Fruit fly (Drosophila melanogaster) whole organism, prepupa: ENCODE data around the gene CG7059.
A peak's percentile ranks its signal among the peaks of the same experiment; 100 is the strongest.

ENCODE experiments used
- CG11902 ChIP-seq: fragments of 200-800 bp; sonication (Bioruptor generic); optimal IDR thresholded peaks from 3 replicates; lab custom pipeline; 2016; ENCODE audit warnings: missing biosample characterization, missing genetic modification characterization
- CG15336 ChIP-seq: fragments of 200-800 bp; sonication (Bioruptor generic); IDR thresholded peaks from 2 replicates; pipeline ENCODE4 v1.3.6; 2022; ENCODE audit warnings: missing biosample characterization, missing genetic modification characterization
- CG16779 ChIP-seq: fragments of 200-800 bp; sonication (Bioruptor generic); optimal IDR thresholded peaks from 3 replicates; lab custom pipeline; 2017; ENCODE audit warnings: missing biosample characterization, mild to moderate bottlenecking, missing genetic modification characterization
- CG3032 ChIP-seq: fragments of 200-800 bp; optimal IDR thresholded peaks from 2 replicates; lab custom pipeline; 2019; ENCODE audit warnings: missing biosample characterization, mild to moderate bottlenecking, missing genetic modification characterization, moderate library complexity
- CG31627 ChIP-seq: fragments of 200-800 bp; sonication (Bioruptor generic); optimal IDR thresholded peaks from 3 replicates; lab custom pipeline; 2016; ENCODE audit warnings: missing biosample characterization, missing genetic modification characterization
- CG32006 ChIP-seq: fragments of 200-800 bp; sonication (Bioruptor generic); optimal IDR thresholded peaks from 3 replicates; lab custom pipeline; 2017; ENCODE audit warnings: missing biosample characterization, mild to moderate bottlenecking, missing genetic modification characterization
- CG3919 ChIP-seq: fragments of 200-800 bp; sonication (Bioruptor generic); optimal IDR thresholded peaks from 3 replicates; lab custom pipeline; 2016; ENCODE audit warnings: missing biosample characterization, missing genetic modification characterization
- CG4318 ChIP-seq: fragments of 200-800 bp; sonication (Bioruptor generic); optimal IDR thresholded peaks from 3 replicates; lab custom pipeline; 2017; ENCODE audit warnings: missing biosample characterization, mild to moderate bottlenecking, missing genetic modification characterization
- CG6163 ChIP-seq: fragments of 200-800 bp; sonication (Bioruptor generic); IDR thresholded peaks from 3 replicates; pipeline ENCODE4 v1.3.6; 2022; ENCODE audit warnings: missing biosample characterization, missing genetic modification characterization
- CG6276 ChIP-seq: fragments of 200-800 bp; sonication (Bioruptor generic); optimal IDR thresholded peaks from 2 replicates; lab custom pipeline; 2017; ENCODE audit warnings: missing biosample characterization, mild to moderate bottlenecking, missing genetic modification characterization
- CG6792 ChIP-seq: fragments of 200-800 bp; sonication (Bioruptor generic); optimal IDR thresholded peaks from 3 replicates; lab custom pipeline; 2016; ENCODE audit warnings: missing biosample characterization, missing genetic modification characterization
- CG6808 ChIP-seq: fragments of 200-800 bp; sonication (Bioruptor generic); optimal IDR thresholded peaks from 3 replicates; lab custom pipeline; 2017; ENCODE audit warnings: missing biosample characterization, missing genetic modification characterization, mild to moderate bottlenecking, moderate library complexity, missing genetic modification reagents
- CG7368 ChIP-seq: fragments of 200-800 bp; sonication (Bioruptor generic); optimal IDR thresholded peaks from 3 replicates; lab custom pipeline; 2016; ENCODE audit warnings: missing biosample characterization, missing genetic modification characterization
- CG8319 ChIP-seq: fragments of 200-800 bp; sonication (Bioruptor generic); optimal IDR thresholded peaks from 3 replicates; lab custom pipeline; 2016; ENCODE audit warnings: missing biosample characterization, missing genetic modification characterization
- CG8632 ChIP-seq: fragments of 200-800 bp; sonication (Bioruptor generic); optimal IDR thresholded peaks from 3 replicates; lab custom pipeline; 2016; ENCODE audit warnings: missing biosample characterization, missing genetic modification characterization
- CG9139 ChIP-seq: fragments of 200-800 bp; sonication (Bioruptor generic); optimal IDR thresholded peaks from 3 replicates; lab custom pipeline; 2017; ENCODE audit warnings: missing biosample characterization, mild to moderate bottlenecking, missing genetic modification characterization
- Eip75B ChIP-seq: fragments of 200-800 bp; sonication (Bioruptor generic); optimal IDR thresholded peaks from 3 replicates; lab custom pipeline; 2016; ENCODE audit warnings: missing biosample characterization, missing genetic modification characterization
- Eip78C ChIP-seq: fragments of 200-800 bp; sonication (Bioruptor generic); peaks from one replicate; lab custom pipeline; 2016; ENCODE audit warnings: missing biosample characterization, missing genetic modification characterization
- Ets96B ChIP-seq: fragments of 200-800 bp; optimal IDR thresholded peaks from 2 replicates; lab custom pipeline; 2019; ENCODE audit warnings: missing biosample characterization, mild to moderate bottlenecking, missing genetic modification characterization, moderate library complexity
- Gug ChIP-seq: fragments of 200-800 bp; sonication (Bioruptor generic); IDR thresholded peaks from 2 replicates; pipeline ENCODE4 v1.3.6; 2022; ENCODE audit warnings: missing biosample characterization, missing genetic modification characterization
- Hr39 ChIP-seq: fragments of 200-800 bp; sonication (Bioruptor generic); optimal IDR thresholded peaks from 2 replicates; lab custom pipeline; 2016; ENCODE audit warnings: missing biosample characterization, missing genetic modification characterization
- Lpt ChIP-seq: fragments of 200-800 bp; sonication (Bioruptor generic); optimal IDR thresholded peaks from 3 replicates; lab custom pipeline; 2016; ENCODE audit warnings: missing biosample characterization, missing genetic modification characterization
- Met ChIP-seq: fragments of 200-800 bp; sonication (Bioruptor generic); optimal IDR thresholded peaks from 3 replicates; lab custom pipeline; 2016; ENCODE audit warnings: missing biosample characterization, missing genetic modification characterization
- OdsH ChIP-seq: fragments of 200-800 bp; sonication (Bioruptor generic); optimal IDR thresholded peaks from 3 replicates; lab custom pipeline; 2016; ENCODE audit warnings: missing biosample characterization, missing genetic modification characterization
- Smox ChIP-seq: fragments of 200-800 bp; sonication (Bioruptor generic); optimal IDR thresholded peaks from 3 replicates; lab custom pipeline; 2016; ENCODE audit warnings: missing biosample characterization, missing genetic modification characterization
- Sox102F ChIP-seq: fragments of 200-800 bp; sonication (Bioruptor generic); optimal IDR thresholded peaks from 2 replicates; lab custom pipeline; 2016; ENCODE audit warnings: missing biosample characterization, mild to moderate bottlenecking, missing genetic modification characterization
- Sox14 ChIP-seq: fragments of 200-800 bp; sonication (Bioruptor generic); optimal IDR thresholded peaks from 3 replicates; lab custom pipeline; 2016; ENCODE audit warnings: missing biosample characterization, missing genetic modification characterization
- acj6 ChIP-seq: fragments of 200-800 bp; sonication (Bioruptor generic); optimal IDR thresholded peaks from 3 replicates; lab custom pipeline; 2016; ENCODE audit warnings: missing biosample characterization, missing genetic modification characterization
- cyc ChIP-seq: fragments of 200-800 bp; sonication (Bioruptor generic); optimal IDR thresholded peaks from 3 replicates; lab custom pipeline; 2016; ENCODE audit warnings: missing biosample characterization, missing genetic modification characterization
- dac ChIP-seq: fragments of 200-800 bp; sonication (Bioruptor generic); optimal IDR thresholded peaks from 2 replicates; lab custom pipeline; 2017; ENCODE audit warnings: missing biosample characterization, mild to moderate bottlenecking, missing genetic modification characterization
- dsx ChIP-seq: fragments of 200-800 bp; optimal IDR thresholded peaks from 3 replicates; lab custom pipeline; 2019; ENCODE audit warnings: missing biosample characterization, mild to moderate bottlenecking, missing genetic modification characterization, moderate library complexity; ENCODE audit not compliant: poor library complexity, severe bottlenecking
- eg ChIP-seq: fragments of 200-800 bp; sonication (Bioruptor generic); IDR thresholded peaks from 3 replicates; pipeline ENCODE4 v1.3.6; 2022; ENCODE audit warnings: missing biosample characterization, missing genetic modification characterization
- esn ChIP-seq: fragments of 200-800 bp; sonication (Bioruptor generic); optimal IDR thresholded peaks from 2 replicates; lab custom pipeline; 2016; ENCODE audit warnings: missing biosample characterization, mild to moderate bottlenecking, missing genetic modification characterization, moderate library complexity
- fd59A ChIP-seq: fragments of 200-800 bp; sonication (Bioruptor generic); optimal IDR thresholded peaks from 2 replicates; lab custom pipeline; 2017; ENCODE audit warnings: missing biosample characterization, mild to moderate bottlenecking, missing genetic modification characterization, missing genetic modification reagents
- fkh ChIP-seq: fragments of 200-800 bp; sonication (Bioruptor generic); optimal IDR thresholded peaks from 3 replicates; lab custom pipeline; 2017; ENCODE audit warnings: missing biosample characterization, mild to moderate bottlenecking, missing genetic modification characterization, moderate library complexity
- pdm3 ChIP-seq: fragments of 200-800 bp; sonication (Bioruptor generic); optimal IDR thresholded peaks from 3 replicates; lab custom pipeline; 2016; ENCODE audit warnings: missing biosample characterization, missing genetic modification characterization
- spab ChIP-seq: fragments of 200-800 bp; sonication (Bioruptor generic); optimal IDR thresholded peaks from 2 replicates; lab custom pipeline; 2017; ENCODE audit warnings: missing biosample characterization, mild to moderate bottlenecking, missing genetic modification characterization, missing genetic modification reagents
- ss ChIP-seq, 2 experiments: fragments of 200-800 bp; sonication (Bioruptor generic); optimal IDR thresholded peaks; 2 replicates in 1 of 2; 3 replicates in 1 of 2; lab custom pipeline; 2017 to 2018; ENCODE audit warnings: mild to moderate bottlenecking in 2 of 2, missing biosample characterization in 2 of 2, missing genetic modification characterization in 2 of 2, moderate library complexity in 1 of 2
- svp ChIP-seq: fragments of 200-800 bp; sonication (Bioruptor generic); peaks from one replicate; lab custom pipeline; 2016; ENCODE audit warnings: missing biosample characterization, missing genetic modification characterization
- topi ChIP-seq: fragments of 200-800 bp; sonication (Bioruptor generic); optimal IDR thresholded peaks from 3 replicates; lab custom pipeline; 2016; ENCODE audit warnings: missing biosample characterization, missing genetic modification characterization

Gene CG7059

DNA sequence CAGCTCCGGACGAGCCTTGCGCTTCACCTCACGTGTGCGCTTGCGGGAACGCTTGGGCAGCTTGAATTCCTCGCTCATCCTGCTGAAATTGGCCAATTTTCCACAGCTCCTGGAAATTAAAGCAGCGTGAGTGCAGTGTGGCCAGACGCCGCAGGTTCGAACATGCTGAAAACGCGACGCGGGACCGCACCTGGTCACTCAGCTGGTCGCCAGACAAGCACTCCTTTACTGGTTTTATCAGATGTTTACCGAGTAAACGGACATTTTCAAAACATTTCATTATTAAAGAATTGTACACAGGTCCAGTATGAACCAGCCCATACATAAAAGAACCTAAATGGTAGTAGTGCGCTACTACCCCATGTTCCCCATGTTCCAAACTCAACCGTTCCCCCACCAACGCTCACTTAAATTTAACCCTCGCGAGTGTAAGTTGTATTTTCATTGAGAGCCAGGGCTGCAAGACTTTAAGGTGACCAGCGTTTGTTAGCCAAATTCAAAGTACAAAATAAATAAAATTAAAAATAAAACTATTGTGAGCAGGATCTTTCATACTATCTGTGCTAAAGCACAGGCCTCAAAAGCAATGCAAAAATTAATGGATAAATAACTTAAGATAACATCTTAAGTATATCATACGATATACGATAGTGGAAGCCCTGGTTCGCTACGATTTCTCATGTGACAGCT lies 27.2 kb upstream of the CG7059 start, which contains the start of the genes JMJD6, CG7071 and Muted (continued):
- TF ChIP-seq fkh (GFP tag; lab: Kevin White, UChicago), result peak; percentile 84
- peak; percentile 90 for TF ChIP-seq eg
- peak; percentile 78 for TF ChIP-seq CG11902 (GFP tag; lab: Kevin White, UChicago)
- peak; percentile 84 for TF ChIP-seq CG15336 (GFP tag; lab: Robert Waterston, UW)
- peak; percentile 87 for TF ChIP-seq acj6 (GFP tag; lab: Kevin White, UChicago)
- peak; percentile 78 for TF ChIP-seq CG4318 (GFP tag; lab: Kevin White, UChicago)
- peak; percentile 74 for TF ChIP-seq CG6808 (GFP tag; lab: Kevin White, UChicago)
- TF ChIP-seq esn (GFP tag; lab: Kevin White, UChicago), result peak; percentile 92
- TF ChIP-seq Ets96B (tag; lab: Kevin White, UChicago), result peak; percentile 66
- peak; percentile 92 for TF ChIP-seq svp (GFP tag; lab: Kevin White, UChicago)
- TF ChIP-seq OdsH (GFP tag; lab: Kevin White, UChicago), result peak; percentile 90
- peak; percentile 80 for TF ChIP-seq CG7368 (GFP tag; lab: Kevin White, UChicago)
- peak; percentile 63 for TF ChIP-seq fd59A (GFP tag; lab: Kevin White, UChicago)
- TF ChIP-seq pdm3 (GFP tag; lab: Kevin White, UChicago), result peak; percentile 90
- TF ChIP-seq CG6792 (GFP tag; lab: Kevin White, UChicago), result peak; percentile 86
- peak; percentile 91 for TF ChIP-seq Met (GFP tag; lab: Kevin White, UChicago)
- TF ChIP-seq Eip78C (GFP tag; lab: Kevin White, UChicago), result peak; percentile 95
- TF ChIP-seq Smox (GFP tag; lab: Kevin White, UChicago), result peak; percentile 89
- TF ChIP-seq CG9139 (GFP tag; lab: Kevin White, UChicago), result no peak
- TF ChIP-seq CG3919 (GFP tag; lab: Kevin White, UChicago), result peak; percentile 88
- peak; percentile 79 for TF ChIP-seq Sox102F (GFP tag; lab: Kevin White, UChicago)
- TF ChIP-seq, all 60 proteins: peak for 58

DNA sequence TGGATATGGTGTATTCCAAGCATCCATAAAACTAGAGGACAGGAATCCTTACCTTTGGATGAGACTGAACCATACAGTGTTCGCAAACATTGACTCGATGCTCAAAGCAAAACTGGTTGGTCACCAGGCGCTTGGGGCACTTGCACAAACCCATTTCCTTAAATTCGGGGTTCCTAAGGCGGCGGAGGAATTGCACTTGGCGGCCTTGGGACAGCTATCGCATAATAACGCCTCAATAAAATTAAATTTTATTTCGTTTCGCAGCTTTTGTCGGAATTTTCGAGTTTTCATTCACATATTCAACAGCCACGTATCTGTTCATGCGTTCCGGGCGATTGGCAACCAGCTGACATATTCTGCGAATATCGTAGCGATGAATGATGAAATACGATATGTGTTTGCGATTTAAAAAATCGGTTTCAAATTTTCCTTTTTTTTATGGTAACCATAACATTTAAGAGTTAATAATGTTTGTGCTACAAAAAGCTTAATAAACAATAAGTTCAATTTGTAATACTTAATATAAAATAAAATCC lies 23.9 kb upstream of the CG7059 start, which contains the start of gene CG5382:
TSS of gene CG5382 (minus strand) at position 324 of the 536 bp plus-strand sequence.
- no peak for TF ChIP-seq CG8319 (GFP tag; lab: Kevin White, UChicago)
- TF ChIP-seq CG6808 (GFP tag; lab: Kevin White, UChicago), result no peak
- TF ChIP-seq Gug (GFP tag; lab: Robert Waterston, UW), result no peak
- TF ChIP-seq eg, result no peak
- TF ChIP-seq topi (GFP tag; lab: Kevin White, UChicago), result no peak
- TF ChIP-seq CG4318 (GFP tag; lab: Kevin White, UChicago), result no peak
- TF ChIP-seq OdsH (GFP tag; lab: Kevin White, UChicago), result no peak
- no peak for TF ChIP-seq spab

DNA sequence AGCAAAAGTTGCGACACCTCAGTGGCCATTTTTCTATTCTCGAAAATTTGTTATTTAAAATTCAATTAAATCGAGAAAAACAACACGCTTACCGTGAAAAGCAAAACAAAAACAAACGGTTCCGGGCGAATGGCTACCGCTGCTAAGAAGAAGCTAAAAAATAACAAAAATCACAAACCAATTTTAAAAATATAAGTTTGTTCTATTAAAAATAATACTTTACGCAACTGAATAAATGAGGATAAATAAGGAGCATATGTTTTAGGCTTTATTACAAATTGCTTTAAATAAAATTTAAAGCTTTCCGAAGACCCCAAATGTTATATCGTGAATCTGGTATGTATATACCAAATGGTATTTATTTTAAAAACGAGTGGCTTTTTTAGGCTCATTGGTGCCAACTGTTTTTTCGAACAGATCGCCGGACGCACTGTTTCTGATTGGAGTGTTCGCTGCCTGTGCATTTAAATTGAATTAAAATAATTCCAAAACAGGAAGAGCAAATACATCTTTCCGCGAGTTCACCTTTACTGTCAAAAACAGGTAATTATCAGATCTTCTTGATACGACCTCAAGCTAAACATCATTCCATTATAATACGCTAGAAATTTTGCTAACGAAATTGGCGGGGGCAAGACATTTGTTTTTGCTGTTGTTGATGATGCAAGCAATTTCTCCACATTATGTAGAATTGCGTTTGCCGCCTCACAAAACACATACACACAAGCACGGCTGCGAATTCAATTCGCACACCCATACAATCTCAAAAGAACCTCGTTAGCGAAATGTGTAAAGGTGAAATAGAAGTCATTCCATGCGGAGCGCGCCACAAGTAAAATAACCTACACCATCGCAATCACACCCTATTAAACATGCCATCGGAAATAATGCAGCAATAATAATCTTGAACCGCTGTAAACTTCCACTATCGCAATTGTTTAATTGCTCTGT lies 22.2 kb upstream of the CG7059 start, which contains the start of the genes Polr3F and PyK:
TSS of gene Polr3F (minus strand) at position 248 of the 951 bp plus-strand sequence.
TSS of gene PyK (plus strand) at position 411 of the 951 bp plus-strand sequence.
- peak; percentile 41 for TF ChIP-seq CG6276 (GFP tag; lab: Kevin White, UChicago)
- peak; percentile 45 for TF ChIP-seq Smox (GFP tag; lab: Kevin White, UChicago)
- TF ChIP-seq CG6163 (GFP tag; lab: Robert Waterston, UW), result peak; percentile 67; the same call in 2 of the 3 replicates
- peak; percentile 16 for TF ChIP-seq Eip75B (GFP tag; lab: Kevin White, UChicago)
- TF ChIP-seq Met (GFP tag; lab: Kevin White, UChicago), result peak; percentile 26
- TF ChIP-seq CG31627 (GFP tag; lab: Kevin White, UChicago), result peak; percentile 1
- peak; percentile 45 for TF ChIP-seq OdsH (GFP tag; lab: Kevin White, UChicago)
- TF ChIP-seq CG15336 (GFP tag; lab: Robert Waterston, UW), result peak; percentile 58
- TF ChIP-seq acj6 (GFP tag; lab: Kevin White, UChicago), result peak; percentile 1
- peak; percentile 30 for TF ChIP-seq dac (GFP tag; lab: Kevin White, UChicago)
- TF ChIP-seq CG7368 (GFP tag; lab: Kevin White, UChicago), result no peak
- peak; percentile 41 for TF ChIP-seq CG3032
- peak; percentile 57 for TF ChIP-seq svp (GFP tag; lab: Kevin White, UChicago)
- peak; percentile 39 for TF ChIP-seq topi (GFP tag; lab: Kevin White, UChicago)
- peak in 1 of 2 experiments; percentile 32 for TF ChIP-seq ss (GFP tag; optimal IDR thresholded peaks at IDR 0.05; lab: Kevin White, UChicago)
- peak; percentile 16 for TF ChIP-seq dsx (GFP tag; lab: Kevin White, UChicago)
- peak; percentile 20 for TF ChIP-seq Hr39 (GFP tag; lab: Kevin White, UChicago)
- peak; percentile 51 for TF ChIP-seq Ets96B (tag; lab: Kevin White, UChicago)
- no peak for TF ChIP-seq Lpt (GFP tag; lab: Kevin White, UChicago)
- TF ChIP-seq Eip78C (GFP tag; lab: Kevin White, UChicago), result peak; percentile 72
- TF ChIP-seq Sox102F (GFP tag; lab: Kevin White, UChicago), result no peak
- TF ChIP-seq CG6792 (GFP tag; lab: Kevin White, UChicago), result no peak
- no peak for TF ChIP-seq CG8632 (GFP tag; lab: Kevin White, UChicago)
- TF ChIP-seq Sox14 (GFP tag; lab: Kevin White, UChicago), result peak; percentile 47
- peak; percentile 46 for TF ChIP-seq esn (GFP tag; lab: Kevin White, UChicago)
- peak; percentile 26 for TF ChIP-seq cyc (GFP tag; lab: Kevin White, UChicago)
- TF ChIP-seq CG16779 (tag; lab: Kevin White, UChicago), result no peak
- peak; percentile 55 for TF ChIP-seq CG32006 (GFP tag; lab: Kevin White, UChicago)
- peak; percentile 72 for TF ChIP-seq eg
